Worm (Caenorhabditis elegans) whole organism, early embryonic: ENCODE results near the gene arrd-5.

ENCODE experiments used
- B0310.2 ChIP-seq: sonication (generic microtip); optimal IDR thresholded peaks from 2 replicates; lab custom pipeline; 2016; ENCODE audit warnings: mild to moderate bottlenecking, missing genetic modification characterization, missing compliant biosample characterization
- F13C5.2 ChIP-seq: sonication (generic microtip); optimal IDR thresholded peaks from 2 replicates; lab custom pipeline; 2017; ENCODE audit warnings: mild to moderate bottlenecking, missing genetic modification characterization, inconsistent platforms, missing compliant biosample characterization
- aly-1 ChIP-seq: sonication (generic microtip); optimal IDR thresholded peaks from 2 replicates; lab custom pipeline; 2016; ENCODE audit warnings: missing genetic modification characterization, missing compliant biosample characterization
- ama-1 ChIP-seq: fragments of 150-350 bp; optimal IDR thresholded peaks from 2 replicates; lab custom pipeline; 2014
- ceh-13 ChIP-seq: fragments of 200-800 bp; sonication (Bioruptor generic); optimal IDR thresholded peaks from 2 replicates; lab custom pipeline; 2018; ENCODE audit warnings: mild to moderate bottlenecking, missing genetic modification characterization, missing compliant biosample characterization
- ceh-36 ChIP-seq: sonication (generic microtip); optimal IDR thresholded peaks from 2 replicates; lab custom pipeline; 2016; ENCODE audit warnings: missing genetic modification characterization, inconsistent platforms, missing compliant biosample characterization
- ets-7 ChIP-seq: sonication (generic microtip); optimal IDR thresholded peaks from 2 replicates; lab custom pipeline; 2016; ENCODE audit warnings: missing genotype, missing genetic modification characterization, missing compliant biosample characterization
- flt-1 ChIP-seq: fragments of 200-800 bp; sonication (Bioruptor generic); IDR thresholded peaks from 2 replicates; pipeline ENCODE4 v1.3.6; 2022; ENCODE audit warnings: missing genetic modification characterization, missing compliant biosample characterization
- hmbx-1 ChIP-seq: sonication (generic microtip); optimal IDR thresholded peaks from 2 replicates; lab custom pipeline; 2016; ENCODE audit warnings: mild to moderate bottlenecking, missing genetic modification characterization, missing compliant biosample characterization
- hmg-4 ChIP-seq: fragments of 200-800 bp; sonication (Bioruptor generic); optimal IDR thresholded peaks from 2 replicates; lab custom pipeline; 2018; ENCODE audit warnings: mild to moderate bottlenecking, missing genetic modification characterization, missing compliant biosample characterization
- hnd-1 ChIP-seq: sonication (generic microtip); optimal IDR thresholded peaks from 2 replicates; lab custom pipeline; 2016; ENCODE audit warnings: missing genetic modification characterization, missing compliant biosample characterization
- pes-1 ChIP-seq: fragments of 200-800 bp; sonication (Bioruptor generic); IDR thresholded peaks from 2 replicates; pipeline ENCODE4 v1.3.6; 2022; ENCODE audit warnings: missing genetic modification reagents, missing genetic modification characterization, missing compliant biosample characterization
- scrt-1 ChIP-seq: fragments of 200-800 bp; sonication (Bioruptor generic); IDR thresholded peaks from 2 replicates; pipeline ENCODE4 v1.3.6; 2022; ENCODE audit warnings: missing genetic modification characterization, missing compliant biosample characterization
- sea-1 ChIP-seq: fragments of 200-800 bp; sonication (Bioruptor generic); conservative IDR thresholded peaks from 2 replicates; pipeline ENCODE4 v1.3.6; 2022; ENCODE audit warnings: missing genetic modification characterization, missing compliant biosample characterization
- tbx-11 ChIP-seq: fragments of 200-800 bp; sonication (Bioruptor generic); IDR thresholded peaks from 2 replicates; pipeline ENCODE4 v1.3.6; 2022; ENCODE audit warnings: missing genetic modification characterization, missing compliant biosample characterization
- tbx-37 ChIP-seq: fragments of 200-800 bp; sonication (Bioruptor generic); conservative IDR thresholded peaks from 2 replicates; pipeline ENCODE4 v1.3.6; 2022; ENCODE audit warnings: missing genetic modification reagents, missing genetic modification characterization, missing compliant biosample characterization
- tra-4 ChIP-seq: sonication (generic microtip); optimal IDR thresholded peaks from 2 replicates; lab custom pipeline; 2017; ENCODE audit warnings: missing genetic modification characterization, missing compliant biosample characterization

arrd-5 gene

DNA sequence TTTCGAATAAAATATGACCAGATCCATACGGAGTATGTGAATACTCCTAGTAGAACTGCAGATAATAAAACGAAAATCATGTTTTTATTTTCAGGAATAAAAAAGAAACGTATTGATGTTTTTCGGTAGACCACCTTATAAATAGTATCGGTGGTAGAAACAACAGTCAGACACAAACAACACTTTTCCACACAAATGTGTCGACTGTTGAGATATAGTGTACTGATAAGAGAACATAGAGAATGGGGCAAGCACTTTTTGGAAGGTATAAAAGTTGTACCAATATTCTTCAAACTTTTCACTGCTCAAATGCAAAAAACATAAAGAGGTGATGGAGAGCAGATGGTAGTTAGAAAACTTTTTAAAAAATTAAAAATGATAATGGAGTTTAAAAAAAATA, 32.4 kb upstream of the arrd-5 start, which contains the start of gene cyp-13A6:
TSS of gene cyp-13A6 (minus strand) at position 180 of the 400 bp plus-strand sequence.
- no peak for TF ChIP-seq hmg-4 (GFP tag; lab: Kevin White, UChicago)
- no peak for TF ChIP-seq hnd-1 (tag; lab: Kevin White, UChicago)
- no peak for TF ChIP-seq ceh-36 (tag; lab: Kevin White, UChicago)
- no peak for TF ChIP-seq F13C5.2 (tag; lab: Kevin White, UChicago)
- no peak for TF ChIP-seq sea-1 (GFP tag; lab: Robert Waterston, UW)
- no peak for TF ChIP-seq scrt-1 (GFP tag; lab: Robert Waterston, UW)

DNA sequence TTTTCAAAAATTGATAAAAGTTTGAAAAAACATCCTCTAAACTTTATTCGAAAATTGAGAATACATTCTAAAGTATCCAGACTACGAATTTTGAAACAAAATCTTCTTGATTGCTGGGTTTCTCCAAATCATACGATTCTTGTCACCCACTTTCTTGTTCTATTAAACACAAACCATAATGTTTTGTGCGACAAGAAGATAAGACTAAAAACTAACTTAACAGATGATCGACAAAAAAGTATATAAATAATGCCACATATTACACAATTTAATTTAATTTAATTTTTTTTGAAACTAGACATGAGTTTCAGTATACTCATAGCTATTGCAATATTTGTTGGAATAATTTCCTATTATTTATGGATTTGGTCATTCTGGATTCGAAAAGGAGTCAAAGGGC, 31.7 kb upstream of the arrd-5 start, which contains the start of gene cyp-13A7:
TSS of gene cyp-13A7 (plus strand) at position 301 of the 400 bp plus-strand sequence.
- TF ChIP-seq hmg-4 (GFP tag; lab: Kevin White, UChicago) (no peak), F13C5.2 (tag; lab: Kevin White, UChicago) (no peak), scrt-1 (GFP tag; lab: Robert Waterston, UW) (no peak)

ce11 chrII:9807519-9807972, 27.5 kb upstream of the arrd-5 start, which contains the start of gene cyp-13A8:
TSS of gene cyp-13A8 (minus strand) at chrII:9807569.
- TF ChIP-seq pes-1 (GFP tag; lab: Robert Waterston, UW) (no peak), hmbx-1 (tag; lab: Kevin White, UChicago) (no peak), F13C5.2 (tag; lab: Kevin White, UChicago) (no peak), tbx-37 (GFP tag; lab: Robert Waterston, UW) (no peak), ets-7 (tag; lab: Kevin White, UChicago) (no peak), ceh-13 (GFP tag; lab: Kevin White, UChicago) (no peak), tra-4 (tag; lab: Kevin White, UChicago) (no peak), aly-1 (no peak), B0310.2 (no peak), scrt-1 (GFP tag; lab: Robert Waterston, UW) (no peak), sea-1 (GFP tag; lab: Robert Waterston, UW) (no peak), hmg-4 (GFP tag; lab: Kevin White, UChicago) (no peak), hnd-1 (tag; lab: Kevin White, UChicago) (no peak), ama-1 (lab: Kevin White, UChicago) (no peak), ceh-36 (tag; lab: Kevin White, UChicago) (no peak), tbx-11 (no peak), flt-1 (GFP tag; lab: Robert Waterston, UW) (no peak)

- TF ChIP-seq B0310.2 (no peak), ama-1 (lab: Kevin White, UChicago) (no peak), scrt-1 (GFP tag; lab: Robert Waterston, UW) (no peak), hmg-4 (GFP tag; lab: Kevin White, UChicago) (no peak), ets-7 (tag; lab: Kevin White, UChicago) (no peak), pes-1 (GFP tag; lab: Robert Waterston, UW) (no peak), hmbx-1 (tag; lab: Kevin White, UChicago) (no peak), ceh-36 (tag; lab: Kevin White, UChicago) (no peak), flt-1 (GFP tag; lab: Robert Waterston, UW) (no peak), ceh-13 (GFP tag; lab: Kevin White, UChicago) (no peak), F13C5.2 (tag; lab: Kevin White, UChicago) (no peak), hnd-1 (tag; lab: Kevin White, UChicago) (no peak)
Measured at ce11 chrII:9826946-9827345, 8.1 kb upstream of the arrd-5 start.

DNA sequence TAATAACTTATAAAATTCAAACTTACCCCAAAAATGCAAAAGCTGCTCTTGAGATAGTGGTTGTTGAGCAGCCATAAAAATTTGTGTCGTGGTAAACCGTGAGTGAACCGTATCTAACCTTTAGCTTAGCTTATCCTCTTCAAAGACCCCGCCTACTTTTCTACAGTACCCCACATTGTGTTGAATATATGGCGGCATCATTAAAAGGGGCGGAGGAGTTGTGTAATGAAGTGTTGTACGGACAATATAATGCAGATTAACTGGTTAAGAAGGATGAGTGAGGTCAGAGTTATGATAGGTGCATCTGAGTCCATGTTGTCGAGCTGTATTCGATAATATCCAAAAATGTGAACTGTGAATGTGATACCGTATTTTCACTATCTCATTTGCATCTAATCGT, 7.2 kb upstream of the arrd-5 start, which contains the start of gene eyg-1:
TSS of gene eyg-1 (minus strand) at position 101 of the 400 bp plus-strand sequence.
- no peak for TF ChIP-seq ceh-13 (GFP tag; lab: Kevin White, UChicago)
- no peak for TF ChIP-seq ceh-36 (tag; lab: Kevin White, UChicago)
- no peak for TF ChIP-seq tbx-37 (GFP tag; lab: Robert Waterston, UW)
- no peak for TF ChIP-seq hmg-4 (GFP tag; lab: Kevin White, UChicago)
- no peak for TF ChIP-seq ama-1 (lab: Kevin White, UChicago)
- TF ChIP-seq aly-1, result no peak

ce11 chrII:9828502-9828901, 6.5 kb upstream of the arrd-5 start:
- TF ChIP-seq flt-1 (GFP tag; lab: Robert Waterston, UW), result no peak
- TF ChIP-seq B0310.2, result no peak
- TF ChIP-seq ceh-36 (tag; lab: Kevin White, UChicago), result no peak
- no peak for TF ChIP-seq F13C5.2 (tag; lab: Kevin White, UChicago)
- TF ChIP-seq ama-1 (lab: Kevin White, UChicago), result no peak
- no peak for TF ChIP-seq hnd-1 (tag; lab: Kevin White, UChicago)
- no peak for TF ChIP-seq ceh-13 (GFP tag; lab: Kevin White, UChicago)
- TF ChIP-seq pes-1 (GFP tag; lab: Robert Waterston, UW), result no peak
- TF ChIP-seq tbx-37 (GFP tag; lab: Robert Waterston, UW), result no peak
- TF ChIP-seq sea-1 (GFP tag; lab: Robert Waterston, UW), result no peak
- no peak for TF ChIP-seq hmbx-1 (tag; lab: Kevin White, UChicago)
- no peak for TF ChIP-seq tbx-11
- TF ChIP-seq tra-4 (tag; lab: Kevin White, UChicago), result no peak
- no peak for TF ChIP-seq ets-7 (tag; lab: Kevin White, UChicago)
- no peak for TF ChIP-seq hmg-4 (GFP tag; lab: Kevin White, UChicago)
- TF ChIP-seq scrt-1 (GFP tag; lab: Robert Waterston, UW), result no peak
- TF ChIP-seq aly-1, result no peak

ce11 chrII:9829108-9829507, 5.9 kb upstream of the arrd-5 start, which contains the start of gene ZK938.1:
TSS of gene ZK938.1 (plus strand) at chrII:9829408.
- TF ChIP-seq ceh-36 (tag; lab: Kevin White, UChicago) (no peak), B0310.2 (no peak), tra-4 (tag; lab: Kevin White, UChicago) (no peak), tbx-11 (no peak), ets-7 (tag; lab: Kevin White, UChicago) (no peak), sea-1 (GFP tag; lab: Robert Waterston, UW) (no peak)
